Fruit fly (Drosophila melanogaster): ENCODE measurements around the gene wap.
A peak's percentile ranks its signal among the peaks of the same experiment; 100 is the strongest.

wap gene

DNA sequence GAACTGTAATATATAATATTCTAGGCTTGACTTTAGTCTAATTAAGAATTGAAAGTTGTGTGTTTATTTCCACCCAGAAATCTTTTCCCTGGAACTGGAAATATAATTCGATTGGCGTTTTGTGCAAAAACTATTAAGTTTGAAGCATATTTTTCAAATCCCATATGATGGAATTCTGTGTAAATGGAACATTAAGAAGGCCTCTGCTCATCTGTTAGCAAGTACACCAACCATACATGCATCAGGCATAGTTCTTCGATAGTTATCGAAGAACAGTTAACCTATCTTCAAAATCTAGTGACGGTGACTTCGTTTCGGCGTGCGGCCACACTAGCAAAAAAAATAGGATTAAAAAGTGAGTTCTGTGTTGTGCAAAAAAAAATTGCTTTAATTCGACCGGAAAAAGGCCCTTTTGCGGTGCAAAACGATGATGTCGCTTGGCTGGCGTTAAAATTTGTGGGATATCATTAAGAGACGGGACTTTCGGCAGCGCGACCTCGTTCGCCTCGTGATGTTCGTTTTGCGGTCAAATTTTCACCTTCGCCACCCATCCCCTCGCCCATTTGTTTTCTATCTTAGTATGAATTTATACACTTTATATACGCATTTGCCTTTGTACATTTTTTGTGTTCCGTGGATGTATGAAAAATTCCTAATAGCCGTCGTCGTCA is 422 bp upstream of the wap start, which contains the start of gene Usp2:
Gene Usp2, plus strand, starts transcription at position 295 of the 671 bp plus-strand sequence.
- TF ChIP-seq ovo (GFP tag; optimal IDR thresholded peaks at IDR 0.05) (no peak), CG1620 (GFP tag; optimal IDR thresholded peaks at IDR 0.05) (peak; percentile 31)

DNA sequence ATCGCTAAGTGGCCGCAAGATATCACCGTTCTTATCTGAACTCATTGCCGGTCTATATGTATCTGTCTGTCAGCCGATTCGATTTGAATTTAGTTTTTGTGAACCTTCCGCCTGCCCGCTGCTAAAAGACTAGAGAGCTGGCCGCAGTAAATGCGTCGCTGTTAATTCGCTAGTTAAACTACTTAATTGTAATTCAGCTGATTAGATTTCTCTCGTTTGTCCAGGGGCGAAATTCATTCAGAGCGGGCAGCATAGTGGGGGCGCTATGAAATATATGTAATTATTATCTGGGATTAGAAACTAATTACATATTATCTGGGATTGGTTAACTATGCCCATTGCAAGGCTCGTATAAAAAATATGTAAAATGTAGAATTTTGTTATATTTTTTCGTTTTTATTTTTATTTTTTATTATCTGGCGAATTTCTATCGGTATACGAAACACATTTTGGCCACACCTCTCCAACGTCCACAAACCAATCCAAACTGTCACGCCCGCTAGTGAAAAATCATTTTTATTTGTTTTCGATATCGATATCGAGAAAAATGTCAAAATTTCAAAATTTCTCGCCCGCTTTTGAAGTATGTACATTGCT is 5.9 kb downstream of the wap start, which contains the start of the genes CG14615 and tilB:
Gene CG14615, minus strand, starts transcription at position 301 of the 597 bp plus-strand sequence.
Gene tilB, plus strand, starts transcription at position 547 of the 597 bp plus-strand sequence.
- TF ChIP-seq kay (GFP tag; ENCODE audit: borderline replicate concordance) (peak; percentile 30), CG14711 (tag; optimal IDR thresholded peaks at IDR 0.05) (peak; percentile 55), cnc (optimal IDR thresholded peaks at IDR 0.05) (no peak), Clk (GFP tag; optimal IDR thresholded peaks at IDR 0.05) (no peak), pad (GFP tag; optimal IDR thresholded peaks at IDR 0.05) (peak; percentile 21), bab1 (GFP tag; optimal IDR thresholded peaks at IDR 0.05) (no peak), CG5204 (GFP tag; optimal IDR thresholded peaks at IDR 0.05) (peak; percentile 42), Crg-1 (GFP tag; optimal IDR thresholded peaks at IDR 0.05) (peak; percentile 18), CG7045 (GFP tag; optimal IDR thresholded peaks at IDR 0.05) (peak; percentile 24), Mnt (GFP tag; optimal IDR thresholded peaks at IDR 0.05) (peak; percentile 52), cic (GFP tag; optimal IDR thresholded peaks at IDR 0.05) (peak; percentile 56), CG1620 (GFP tag; optimal IDR thresholded peaks at IDR 0.05) (no peak), CG33017 (tag; optimal IDR thresholded peaks at IDR 0.05) (peak; percentile 39), Hr96 (GFP tag; optimal IDR thresholded peaks at IDR 0.05) (no peak), CG12768 (GFP tag; optimal IDR thresholded peaks at IDR 0.05) (peak; percentile 68), ovo (GFP tag; optimal IDR thresholded peaks at IDR 0.05) (no peak), toe (GFP tag; optimal IDR thresholded peaks at IDR 0.05) (peak; percentile 28), CG11617 (GFP tag; optimal IDR thresholded peaks at IDR 0.05) (peak; percentile 49), CG7101 (tag; optimal IDR thresholded peaks at IDR 0.05) (peak; percentile 63), tj (GFP tag; optimal IDR thresholded peaks at IDR 0.05) (no peak)

DNA sequence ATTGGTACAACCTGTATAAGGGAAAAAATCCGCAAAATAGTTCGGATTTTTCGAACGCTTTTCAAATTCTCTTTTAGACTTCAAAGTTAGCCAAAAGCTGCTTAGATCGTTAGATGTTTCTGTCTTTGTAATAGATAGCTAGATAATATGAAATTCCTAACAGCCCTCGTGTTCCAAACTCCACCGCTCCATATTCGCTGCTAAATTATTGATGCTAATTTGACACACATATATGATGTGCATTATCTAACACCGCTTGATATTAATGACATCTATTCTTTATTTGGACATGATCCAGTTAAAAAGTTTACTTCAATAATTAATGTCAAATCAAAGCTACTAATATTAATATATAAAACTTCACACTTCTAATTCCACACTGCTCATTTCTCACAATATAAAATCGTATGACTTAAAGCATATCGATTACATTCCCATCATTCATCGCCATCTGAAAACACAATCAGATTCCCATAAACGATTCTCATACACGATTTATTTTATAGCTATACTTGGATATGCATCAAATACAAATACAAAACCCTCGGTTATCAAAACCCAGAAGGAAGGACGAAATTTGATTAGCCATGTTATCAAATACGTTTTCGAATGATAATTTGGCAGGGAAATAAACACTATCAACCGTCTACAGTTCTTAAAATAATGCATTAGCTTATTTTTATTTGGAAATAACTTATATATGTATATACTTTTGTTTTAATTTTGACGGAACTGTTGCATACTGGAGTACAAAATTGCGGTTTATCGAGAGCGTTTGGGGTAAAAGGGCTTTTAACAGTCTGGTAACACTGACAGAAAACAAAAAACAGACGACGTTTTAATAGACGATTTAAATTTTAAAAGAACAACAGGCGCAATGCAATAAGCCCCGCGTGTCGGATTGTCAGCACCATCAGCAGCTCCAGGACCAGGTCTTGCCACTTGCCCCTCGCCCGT is 11.0 kb downstream of the wap start, which contains the start of gene CG14621:
Gene CG14621, plus strand, starts transcription at position 274 of the 957 bp plus-strand sequence.
- TF ChIP-seq ovo (GFP tag; optimal IDR thresholded peaks at IDR 0.05) (no peak), CG5204 (GFP tag; optimal IDR thresholded peaks at IDR 0.05) (no peak), Mnt (GFP tag; optimal IDR thresholded peaks at IDR 0.05) (no peak), CG14711 (tag; optimal IDR thresholded peaks at IDR 0.05) (peak; percentile 5), bab1 (GFP tag; optimal IDR thresholded peaks at IDR 0.05) (peak; percentile 61), Clk (GFP tag; optimal IDR thresholded peaks at IDR 0.05) (no peak), CG7101 (tag; optimal IDR thresholded peaks at IDR 0.05) (peak; percentile 13), tj (GFP tag; optimal IDR thresholded peaks at IDR 0.05) (no peak), Hr96 (GFP tag; optimal IDR thresholded peaks at IDR 0.05) (no peak), CG11617 (GFP tag; optimal IDR thresholded peaks at IDR 0.05) (no peak), kay (GFP tag; ENCODE audit: borderline replicate concordance) (no peak), Crg-1 (GFP tag; optimal IDR thresholded peaks at IDR 0.05) (no peak), toe (GFP tag; optimal IDR thresholded peaks at IDR 0.05) (no peak), CG33017 (tag; optimal IDR thresholded peaks at IDR 0.05) (no peak), cic (GFP tag; optimal IDR thresholded peaks at IDR 0.05) (no peak), pad (GFP tag; optimal IDR thresholded peaks at IDR 0.05) (peak; percentile 52), CG7045 (GFP tag; optimal IDR thresholded peaks at IDR 0.05) (no peak), CG12768 (GFP tag; optimal IDR thresholded peaks at IDR 0.05) (no peak), cnc (optimal IDR thresholded peaks at IDR 0.05) (no peak), CG1620 (GFP tag; optimal IDR thresholded peaks at IDR 0.05) (peak; percentile 21)

DNA sequence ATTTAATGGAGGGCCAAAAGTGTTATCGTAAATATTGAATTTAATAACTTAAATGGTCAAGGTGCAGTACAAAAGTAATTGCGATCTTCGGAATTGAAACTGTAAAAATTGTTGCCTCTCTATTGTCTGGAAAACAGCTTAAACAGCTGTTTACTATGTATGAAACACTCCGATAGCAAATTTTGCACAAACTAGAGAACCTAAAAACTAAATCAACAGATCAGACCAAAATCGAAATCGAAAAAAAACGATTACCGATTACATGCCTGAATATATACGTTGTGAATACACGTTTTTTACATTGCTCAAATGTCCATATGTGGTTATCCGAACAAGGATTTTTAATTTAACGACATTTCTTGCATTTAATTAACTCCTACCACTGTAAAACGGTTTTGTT is 11.7 kb downstream of the wap start:
- TF ChIP-seq CG7045 (GFP tag; optimal IDR thresholded peaks at IDR 0.05): no peak
- no peak for TF ChIP-seq bab1 (GFP tag; optimal IDR thresholded peaks at IDR 0.05)
- no peak for TF ChIP-seq toe (GFP tag; optimal IDR thresholded peaks at IDR 0.05)
- TF ChIP-seq Mnt (GFP tag; optimal IDR thresholded peaks at IDR 0.05): no peak
- peak; percentile 51 for TF ChIP-seq kay (GFP tag; ENCODE audit: borderline replicate concordance)

DNA sequence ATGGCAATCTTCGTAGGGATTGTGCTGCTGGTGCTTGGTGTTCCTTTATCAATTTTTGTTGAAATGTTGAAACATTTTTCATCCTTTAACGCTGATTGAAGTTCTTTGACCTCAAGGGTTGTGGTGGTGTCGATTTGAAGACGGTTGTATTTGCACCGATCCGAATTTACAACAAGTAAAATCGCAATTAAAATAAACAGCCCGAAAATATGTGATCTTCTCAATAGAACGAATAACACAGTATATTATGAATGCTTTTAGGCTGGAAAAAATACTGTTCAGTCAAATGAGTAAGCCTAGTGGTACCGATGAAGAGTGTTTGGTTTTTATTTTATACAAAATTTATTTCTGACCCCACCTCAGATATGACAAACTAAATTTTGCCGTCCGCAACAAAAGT is 12.2 kb downstream of the wap start:
- TF ChIP-seq cic (GFP tag; optimal IDR thresholded peaks at IDR 0.05) (no peak), CG7101 (tag; optimal IDR thresholded peaks at IDR 0.05) (no peak), CG1620 (GFP tag; optimal IDR thresholded peaks at IDR 0.05) (no peak), cnc (optimal IDR thresholded peaks at IDR 0.05) (no peak), CG11617 (GFP tag; optimal IDR thresholded peaks at IDR 0.05) (no peak), kay (GFP tag; ENCODE audit: borderline replicate concordance) (peak; percentile 43)

All from whole organism, adult.